Fruit fly (Drosophila melanogaster) whole organism, embryonic: Measurements from ENCODE around the gene CG4297.

ENCODE experiments used
- CG11398 ChIP-seq: fragments of 200-800 bp; sonication (Bioruptor generic); optimal IDR thresholded peaks from 2 replicates; lab custom pipeline; 2016; ENCODE audit warnings: missing biosample characterization, missing genetic modification characterization
- CG11456 ChIP-seq: fragments of 200-800 bp; sonication (Bioruptor generic); IDR thresholded peaks from 3 replicates; pipeline ENCODE4 v1.3.6; 2022; ENCODE audit warnings: missing biosample characterization, missing genetic modification characterization
- CG11696 ChIP-seq: fragments of 200-800 bp; sonication (Bioruptor generic); IDR thresholded peaks from 2 replicates; pipeline ENCODE4 v1.3.6; 2022; ENCODE audit warnings: missing biosample characterization, missing genetic modification characterization
- CG1233 ChIP-seq: fragments of 200-800 bp; sonication (Bioruptor generic); optimal IDR thresholded peaks from 4 replicates; lab custom pipeline; 2018; ENCODE audit warnings: missing biosample characterization, mild to moderate bottlenecking, missing genetic modification characterization
- CG15073 ChIP-seq: fragments of 200-800 bp; sonication (Bioruptor generic); optimal IDR thresholded peaks from 2 replicates; lab custom pipeline; 2016; ENCODE audit warnings: missing biosample characterization, missing genetic modification characterization
- CG17359 ChIP-seq: fragments of 200-800 bp; sonication (Bioruptor generic); optimal IDR thresholded peaks from 3 replicates; lab custom pipeline; 2018; ENCODE audit warnings: missing biosample characterization, mild to moderate bottlenecking, missing genetic modification characterization, moderate library complexity
- CG17612 ChIP-seq: fragments of 200-800 bp; sonication (Bioruptor generic); IDR thresholded peaks from 2 replicates; pipeline ENCODE4 v1.3.6; 2022; ENCODE audit warnings: missing biosample characterization, missing genetic modification characterization
- CG17912 ChIP-seq: fragments of 200-800 bp; sonication (Bioruptor generic); optimal IDR thresholded peaks from 2 replicates; lab custom pipeline; 2018; ENCODE audit warnings: missing biosample characterization, mild to moderate bottlenecking, missing genetic modification characterization
- CG18764 ChIP-seq: fragments of 200-800 bp; sonication (Bioruptor generic); optimal IDR thresholded peaks from 3 replicates; lab custom pipeline; 2016; ENCODE audit warnings: missing biosample characterization, missing genetic modification characterization
- CG2129 ChIP-seq: fragments of 200-800 bp; sonication (Bioruptor generic); IDR thresholded peaks from 2 replicates; pipeline ENCODE4 v1.3.6; 2022; ENCODE audit warnings: missing biosample characterization, missing genetic modification characterization; ENCODE audit not compliant: partially characterized antibody
- CG2202 ChIP-seq: fragments of 200-800 bp; sonication (Bioruptor generic); optimal IDR thresholded peaks from 2 replicates; lab custom pipeline; 2018; ENCODE audit warnings: missing biosample characterization, mild to moderate bottlenecking, missing genetic modification characterization
- CG4424 ChIP-seq: fragments of 200-800 bp; sonication (Bioruptor generic); optimal IDR thresholded peaks from 3 replicates; lab custom pipeline; 2016; ENCODE audit warnings: missing biosample characterization, missing genetic modification characterization
- CG4854 ChIP-seq: fragments of 200-800 bp; sonication (Bioruptor generic); optimal IDR thresholded peaks from 2 replicates; lab custom pipeline; 2016; ENCODE audit warnings: missing biosample characterization, missing genetic modification characterization, inconsistent platforms
- CG5180 ChIP-seq: fragments of 200-800 bp; sonication (Bioruptor generic); optimal IDR thresholded peaks from 3 replicates; lab custom pipeline; 2017; ENCODE audit warnings: missing biosample characterization, missing genetic modification characterization, mild to moderate bottlenecking, moderate library complexity, missing genetic modification reagents
- CG6272 ChIP-seq: fragments of 200-800 bp; sonication (Bioruptor generic); IDR thresholded peaks from 2 replicates; pipeline ENCODE4 v1.3.6; 2022; ENCODE audit warnings: missing biosample characterization, missing genetic modification characterization
- CG6689 ChIP-seq: fragments of 200-800 bp; sonication (Bioruptor generic); IDR thresholded peaks from 2 replicates; pipeline ENCODE4 v1.3.6; 2022; ENCODE audit warnings: missing biosample characterization, missing genetic modification characterization
- CG7556 ChIP-seq: fragments of 200-800 bp; sonication (Bioruptor generic); optimal IDR thresholded peaks from 2 replicates; lab custom pipeline; 2017; ENCODE audit warnings: missing biosample characterization, mild to moderate bottlenecking, missing genetic modification characterization
- CG7786 ChIP-seq: fragments of 200-800 bp; sonication (Bioruptor generic); optimal IDR thresholded peaks from 2 replicates; lab custom pipeline; 2016; ENCODE audit warnings: missing biosample characterization, missing genetic modification characterization
- CG8924 ChIP-seq: fragments of 200-800 bp; optimal IDR thresholded peaks from 3 replicates; lab custom pipeline; 2019; ENCODE audit warnings: missing biosample characterization, mild to moderate bottlenecking, missing genetic modification characterization, moderate library complexity
- CTCF ChIP-seq: fragments of 200-800 bp; sonication (Bioruptor generic); optimal IDR thresholded peaks from 2 replicates; lab custom pipeline; 2017; ENCODE audit warnings: missing biosample characterization, mild to moderate bottlenecking, missing genetic modification characterization, moderate library complexity
- CrebB ChIP-seq: fragments of 200-800 bp; sonication (Bioruptor generic); optimal IDR thresholded peaks from 3 replicates; lab custom pipeline; 2018; ENCODE audit warnings: missing biosample characterization, mild to moderate bottlenecking, missing genetic modification characterization
- Dad ChIP-seq: fragments of 200-800 bp; sonication (Bioruptor generic); optimal IDR thresholded peaks from 3 replicates; lab custom pipeline; 2016; ENCODE audit warnings: missing biosample characterization, missing genetic modification characterization
- Dll ChIP-seq: fragments of 200-800 bp; sonication (Bioruptor generic); IDR thresholded peaks from 4 replicates; pipeline ENCODE4 v1.3.6; 2022; ENCODE audit warnings: missing biosample characterization, missing genetic modification characterization; ENCODE audit not compliant: partially characterized antibody
- H15 ChIP-seq: fragments of 200-800 bp; sonication (Bioruptor generic); IDR thresholded peaks from 3 replicates; pipeline ENCODE4 v1.3.6; 2022; ENCODE audit warnings: missing biosample characterization, missing genetic modification characterization
- Hey ChIP-seq: fragments of 200-800 bp; sonication (Bioruptor generic); optimal IDR thresholded peaks from 3 replicates; lab custom pipeline; 2018; ENCODE audit warnings: missing biosample characterization, mild to moderate bottlenecking, missing genetic modification characterization
- Hr51 ChIP-seq, 2 experiments: fragments of 200-800 bp; sonication (Bioruptor generic); optimal IDR thresholded peaks; 2 replicates in 1 of 2; 3 replicates in 1 of 2; lab custom pipeline; 2016 to 2018; ENCODE audit warnings: missing biosample characterization in 2 of 2, missing genetic modification characterization in 2 of 2, mild to moderate bottlenecking in 1 of 2, moderate library complexity in 1 of 2
- Lpt ChIP-seq: fragments of >200 bp; optimal IDR thresholded peaks from 2 replicates; lab custom pipeline; 2018; ENCODE audit warnings: missing biosample characterization, missing genetic modification characterization
- MTF-1 ChIP-seq: fragments of 200-800 bp; sonication (Bioruptor generic); optimal IDR thresholded peaks from 2 replicates; lab custom pipeline; 2018; ENCODE audit warnings: missing biosample characterization, mild to moderate bottlenecking, missing genetic modification characterization, borderline replicate concordance
- Mad ChIP-seq: fragments of 200-800 bp; sonication (Bioruptor generic); optimal IDR thresholded peaks from 2 replicates; lab custom pipeline; 2016; ENCODE audit warnings: missing biosample characterization, missing genetic modification characterization
- Max ChIP-seq: fragments of 200-800 bp; sonication (Bioruptor generic); optimal IDR thresholded peaks from 2 replicates; lab custom pipeline; 2016; ENCODE audit warnings: missing biosample characterization, mild to moderate bottlenecking, missing genetic modification characterization
- Oaz ChIP-seq: fragments of 200-800 bp; sonication (Bioruptor generic); IDR thresholded peaks from 2 replicates; pipeline ENCODE4 v1.3.6; 2022; ENCODE audit warnings: missing biosample characterization, missing genetic modification characterization
- Xrp1 ChIP-seq: fragments of 200-800 bp; sonication (Bioruptor generic); IDR thresholded peaks from 2 replicates; pipeline ENCODE4 v1.3.6; 2022; ENCODE audit warnings: missing biosample characterization, missing genetic modification characterization
- abd-A ChIP-seq: fragments of 200-800 bp; sonication (Bioruptor generic); optimal IDR thresholded peaks from 3 replicates; lab custom pipeline; 2019; ENCODE audit warnings: missing biosample characterization, mild to moderate bottlenecking, missing genetic modification characterization, moderate library complexity
- br ChIP-seq: fragments of >200 bp; optimal IDR thresholded peaks from 2 replicates; lab custom pipeline; 2017
- chm ChIP-seq: fragments of 200-800 bp; sonication (Bioruptor generic); IDR thresholded peaks from 2 replicates; pipeline ENCODE4 v1.3.6; 2022; ENCODE audit warnings: missing biosample characterization, missing genetic modification characterization
- chn ChIP-seq: fragments of 200-800 bp; sonication (Bioruptor generic); optimal IDR thresholded peaks from 2 replicates; lab custom pipeline; 2016; ENCODE audit warnings: missing biosample characterization, missing genetic modification characterization
- crp ChIP-seq, 2 experiments: fragments of 200-800 bp; sonication (Bioruptor generic); optimal IDR thresholded peaks; 2 replicates in 1 of 2; 3 replicates in 1 of 2; lab custom pipeline; 2017; ENCODE audit warnings: missing biosample characterization in 2 of 2, missing genetic modification characterization in 2 of 2, mild to moderate bottlenecking in 1 of 2, moderate library complexity in 1 of 2
- dati ChIP-seq: fragments of 200-800 bp; sonication (Bioruptor generic); IDR thresholded peaks from 2 replicates; pipeline ENCODE4 v1.3.6; 2022; ENCODE audit warnings: missing biosample characterization, missing genetic modification characterization
- dimm ChIP-seq: fragments of 200-800 bp; sonication (Bioruptor generic); IDR thresholded peaks from 2 replicates; pipeline ENCODE4 v1.3.6; 2022; ENCODE audit warnings: missing biosample characterization, missing genetic modification characterization
- disco-r ChIP-seq: fragments of 200-800 bp; sonication (Bioruptor generic); optimal IDR thresholded peaks from 2 replicates; lab custom pipeline; 2016; ENCODE audit warnings: missing biosample characterization, missing genetic modification characterization
- dmrt11E ChIP-seq: fragments of 200-800 bp; sonication (Bioruptor generic); optimal IDR thresholded peaks from 3 replicates; lab custom pipeline; 2018; ENCODE audit warnings: missing biosample characterization, mild to moderate bottlenecking, missing genetic modification characterization, moderate library complexity
- fu2 ChIP-seq: fragments of 200-800 bp; sonication (Bioruptor generic); optimal IDR thresholded peaks from 2 replicates; lab custom pipeline; 2016; ENCODE audit warnings: missing biosample characterization, missing genetic modification characterization
- lola ChIP-seq, 3 experiments: fragments of >200 bp in 2 of 3; fragments of 200-800 bp in 1 of 3; sonication (Bioruptor generic) in 1 of 3; optimal IDR thresholded peaks; 2 replicates each; lab custom pipeline; 2017 to 2019; ENCODE audit warnings: missing biosample characterization in 3 of 3, missing genetic modification characterization in 3 of 3, mild to moderate bottlenecking in 1 of 3, moderate library complexity in 1 of 3
- mam ChIP-seq: fragments of 200-800 bp; sonication (Bioruptor generic); optimal IDR thresholded peaks from 3 replicates; lab custom pipeline; 2016; ENCODE audit warnings: missing biosample characterization, missing genetic modification characterization
- nom ChIP-seq: fragments of 200-800 bp; sonication (Bioruptor generic); optimal IDR thresholded peaks from 2 replicates; lab custom pipeline; 2017; ENCODE audit warnings: missing biosample characterization, missing genetic modification characterization, mild to moderate bottlenecking, moderate library complexity, missing genetic modification reagents
- sc ChIP-seq, 3 experiments: fragments of >200 bp in 2 of 3; fragments of 200-800 bp in 1 of 3; sonication (Bioruptor generic) in 1 of 3; optimal IDR thresholded peaks; 2 replicates in 2 of 3; 3 replicates in 1 of 3; lab custom pipeline; 2017; ENCODE audit warnings: mild to moderate bottlenecking in 1 of 3, missing biosample characterization in 1 of 3, missing genetic modification characterization in 1 of 3, missing genetic modification reagents in 1 of 3
- sens ChIP-seq: fragments of 200-800 bp; sonication (Bioruptor generic); peaks from one replicate; lab custom pipeline; 2016; ENCODE audit warnings: missing biosample characterization, missing genetic modification characterization
- tup ChIP-seq: fragments of 200-800 bp; sonication (Bioruptor generic); optimal IDR thresholded peaks from 2 replicates; lab custom pipeline; 2016; ENCODE audit warnings: missing biosample characterization, mild to moderate bottlenecking, missing genetic modification characterization, moderate library complexity
- tx ChIP-seq: fragments of 200-800 bp; sonication (Bioruptor generic); optimal IDR thresholded peaks from 2 replicates; lab custom pipeline; 2016; ENCODE audit warnings: missing biosample characterization, missing genetic modification characterization
- unc-4 ChIP-seq: fragments of 200-800 bp; sonication (Bioruptor generic); IDR thresholded peaks from 2 replicates; pipeline ENCODE4 v1.3.6; 2022; ENCODE audit warnings: missing biosample characterization, missing genetic modification characterization; ENCODE audit not compliant: partially characterized antibody
- z ChIP-seq: fragments of 200-800 bp; sonication (Bioruptor generic); IDR thresholded peaks from 3 replicates; pipeline ENCODE4 v1.3.6; 2022; ENCODE audit warnings: missing biosample characterization, missing genetic modification characterization

Gene CG4297

DNA sequence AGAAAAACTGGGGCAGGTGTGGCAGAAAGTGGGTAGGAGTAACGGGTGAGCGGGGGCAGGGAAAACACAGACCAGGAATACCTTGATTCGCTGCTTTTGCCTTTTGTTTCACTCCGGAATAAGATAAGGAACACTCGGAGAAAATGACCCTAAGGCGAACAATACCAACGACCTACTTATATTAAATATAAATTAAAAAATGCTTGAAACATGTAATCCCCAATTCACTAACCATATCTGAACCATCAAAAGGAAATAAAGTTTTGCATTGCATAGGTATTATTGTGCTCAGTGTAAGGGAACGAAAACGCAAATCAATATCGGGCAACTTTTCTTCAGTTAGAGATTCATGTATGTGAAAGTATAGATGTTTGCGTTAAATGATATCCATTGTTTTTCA is 40.0 kb upstream of the CG4297 start (continued):
- TF ChIP-seq CG11696 (GFP tag; lab: Robert Waterston, UW) (no peak), chn (GFP tag; lab: Kevin White, UChicago) (peak; percentile 46), CrebB (no peak), tup (GFP tag; lab: Kevin White, UChicago) (no peak), CG17612 (GFP tag; lab: Robert Waterston, UW) (peak; percentile 52; the same call in 1 of the 2 replicates), CG17359 (tag; lab: Kevin White, UChicago) (peak; percentile 57), CG1233 (GFP tag; lab: Kevin White, UChicago) (no peak), tx (GFP tag; lab: Kevin White, UChicago) (no peak), CG2129 (GFP tag; lab: Robert Waterston, UW) (no peak), CG7556 (GFP tag; lab: Kevin White, UChicago) (peak; percentile 50), CG2202 (tag; lab: Kevin White, UChicago) (peak; percentile 45), lola (GFP tag; optimal IDR thresholded peaks at IDR 0.05; lab: Kevin White, UChicago) (peak in 1 of 3 experiments; percentile 51), sens (GFP tag; lab: Kevin White, UChicago) (peak; percentile 95), Dad (GFP tag; lab: Kevin White, UChicago) (no peak), nom (GFP tag; lab: Kevin White, UChicago) (no peak), dati (GFP tag; lab: Robert Waterston, UW) (no peak), CG18764 (GFP tag; lab: Kevin White, UChicago) (peak; percentile 1), Max (peak; percentile 52), fu2 (GFP tag; lab: Kevin White, UChicago) (no peak), unc-4 (GFP tag; lab: Robert Waterston, UW) (no peak), Mad (no peak), CTCF (no peak), Hey (no peak), z (no peak), CG17912 (GFP tag; lab: Kevin White, UChicago) (no peak), CG5180 (GFP tag; lab: Kevin White, UChicago) (no peak), dimm (GFP tag; lab: Robert Waterston, UW) (peak; percentile 41; the same call in 1 of the 2 replicates), Lpt (GFP tag; lab: Kevin White, UChicago) (no peak), Dll (GFP tag; lab: Robert Waterston, UW) (no peak), mam (peak; percentile 30), CG11398 (GFP tag; lab: Kevin White, UChicago) (no peak), chm (GFP tag; lab: Robert Waterston, UW) (peak; percentile 49; the same call in 1 of the 2 replicates), CG6689 (GFP tag; lab: Robert Waterston, UW) (peak; percentile 36; the same call in 1 of the 2 replicates), CG15073 (no peak), CG8924 (tag; lab: Kevin White, UChicago) (peak; percentile 61), br (lab: Kevin White, UChicago) (no peak), Xrp1 (GFP tag; lab: Robert Waterston, UW) (peak; percentile 68), abd-A (tag; lab: Kevin White, UChicago) (no peak), dmrt11E (peak; percentile 65), crp (GFP tag; optimal IDR thresholded peaks at IDR 0.05; lab: Kevin White, UChicago) (no peak), MTF-1 (GFP tag; lab: Kevin White, UChicago) (no peak), CG6272 (no peak), Oaz (GFP tag; lab: Robert Waterston, UW) (peak; percentile 57), CG4424 (GFP tag; lab: Kevin White, UChicago) (peak; percentile 45), CG4854 (GFP tag; lab: Kevin White, UChicago) (peak; percentile 12), CG7786 (GFP tag; lab: Kevin White, UChicago) (no peak), CG11456 (GFP tag; lab: Robert Waterston, UW) (peak; percentile 55; the same call in 2 of the 3 replicates), H15 (GFP tag; lab: Robert Waterston, UW) (peak; percentile 44; the same call in 1 of the 3 replicates), Hr51 (GFP tag; optimal IDR thresholded peaks at IDR 0.05; lab: Kevin White, UChicago) (peak; percentile 37 to 75), sc (optimal IDR thresholded peaks at IDR 0.05; lab: Kevin White, UChicago) (no peak), sc (GFP tag; optimal IDR thresholded peaks at IDR 0.05; lab: Kevin White, UChicago) (peak; percentile 54), disco-r (GFP tag; lab: Kevin White, UChicago) (no peak)
